Fruit fly (Drosophila melanogaster) whole organism, pupa: ENCODE results near the gene Rab23.

ENCODE experiments used
- CG14655 ChIP-seq: fragments of 200-800 bp; sonication (Bioruptor generic); optimal IDR thresholded peaks from 3 replicates; lab custom pipeline; 2017; ENCODE audit warnings: mild to moderate bottlenecking, missing biosample characterization, missing genetic modification reagents, missing genetic modification characterization
- CG15710 ChIP-seq: fragments of 200-800 bp; sonication (Bioruptor generic); optimal IDR thresholded peaks from 2 replicates; lab custom pipeline; 2018; ENCODE audit warnings: missing biosample characterization, mild to moderate bottlenecking, missing genetic modification characterization, moderate library complexity
- CG32121 ChIP-seq: fragments of 200-800 bp; sonication (Bioruptor generic); IDR thresholded peaks from 2 replicates; pipeline ENCODE4 v1.3.6; 2022; ENCODE audit warnings: missing biosample characterization, missing genetic modification characterization
- CG34367 ChIP-seq: fragments of 200-800 bp; sonication (Bioruptor generic); optimal IDR thresholded peaks from 2 replicates; lab custom pipeline; 2018; ENCODE audit warnings: missing biosample characterization, mild to moderate bottlenecking, missing genetic modification characterization
- CG9948 ChIP-seq: fragments of 200-800 bp; sonication (Bioruptor generic); optimal IDR thresholded peaks from 2 replicates; lab custom pipeline; 2018; ENCODE audit warnings: missing biosample characterization, mild to moderate bottlenecking, missing genetic modification characterization, moderate library complexity
- D1 ChIP-seq: fragments of 200-800 bp; sonication (Bioruptor generic); optimal IDR thresholded peaks from 2 replicates; lab custom pipeline; 2018; ENCODE audit warnings: missing biosample characterization, mild to moderate bottlenecking, missing genetic modification characterization, moderate library complexity
- EcR ChIP-seq: fragments of 200-800 bp; sonication (Bioruptor generic); optimal IDR thresholded peaks from 3 replicates; lab custom pipeline; 2019; ENCODE audit warnings: missing biosample characterization, missing genetic modification characterization, mild to moderate bottlenecking, moderate library complexity, missing genetic modification reagents
- Pif1A ChIP-seq: fragments of 200-800 bp; sonication (Bioruptor generic); optimal IDR thresholded peaks from 3 replicates; lab custom pipeline; 2016; ENCODE audit warnings: missing biosample characterization, missing genetic modification characterization
- Snoo ChIP-seq: fragments of 200-800 bp; sonication (Bioruptor generic); optimal IDR thresholded peaks from 3 replicates; lab custom pipeline; 2017; ENCODE audit warnings: missing biosample characterization, mild to moderate bottlenecking, missing genetic modification characterization, inconsistent platforms
- gl ChIP-seq: fragments of 200-800 bp; sonication (Bioruptor generic); optimal IDR thresholded peaks from 2 replicates; lab custom pipeline; 2018; ENCODE audit warnings: missing biosample characterization, mild to moderate bottlenecking, missing genetic modification characterization
- rn ChIP-seq: fragments of 200-800 bp; sonication (Bioruptor generic); IDR thresholded peaks from 2 replicates; pipeline ENCODE4 v1.3.6; 2022; ENCODE audit warnings: missing biosample characterization, missing genetic modification characterization

DNA sequence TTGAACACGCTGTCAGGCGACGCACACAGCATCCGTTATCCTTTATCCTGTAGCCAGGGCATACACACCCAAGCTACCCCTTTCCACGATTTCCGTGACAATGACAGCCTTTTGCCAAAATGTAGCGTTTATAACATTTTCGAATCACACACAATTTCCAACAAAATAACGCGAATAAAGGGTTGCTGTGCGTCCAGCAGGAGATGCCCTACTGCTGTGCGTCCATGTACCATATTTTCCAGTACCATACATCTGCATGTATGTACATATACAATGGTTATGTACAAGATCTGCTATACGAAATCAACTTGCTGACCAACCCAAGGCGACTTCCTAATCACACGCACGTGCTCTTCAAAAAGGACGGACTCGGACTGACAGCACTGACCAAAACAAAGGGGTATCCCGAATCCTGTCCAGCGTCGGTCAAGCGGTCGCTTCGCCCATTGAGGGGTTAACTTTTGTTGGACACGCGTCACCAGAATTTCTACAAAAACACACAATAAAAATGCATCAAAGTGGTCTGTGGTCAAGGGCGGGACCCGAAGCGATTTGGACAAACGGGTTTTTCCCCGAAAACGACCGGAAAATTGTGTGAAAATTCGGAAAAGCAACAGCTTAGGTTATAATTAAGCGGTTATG lies 42.6 kb upstream of the Rab23 start:
- TF ChIP-seq Pif1A (GFP tag; lab: Kevin White, UChicago) (no peak), EcR (GFP tag; lab: Kevin White, UChicago) (no peak), Snoo (tag; lab: Kevin White, UChicago) (no peak), rn (GFP tag; lab: Robert Waterston, UW) (no peak), gl (no peak), CG15710 (tag; lab: Kevin White, UChicago) (no peak), CG14655 (GFP tag; lab: Kevin White, UChicago) (no peak), CG34367 (no peak), CG9948 (tag; lab: Kevin White, UChicago) (no peak), D1 (tag; lab: Kevin White, UChicago) (no peak), CG32121 (GFP tag; lab: Robert Waterston, UW) (no peak)
